Worm (Caenorhabditis elegans) whole organism, L4 larva: Measurements from ENCODE around the gene ran-3.

Source experiments
- D1046.2 ChIP-seq: fragments of 200-800 bp; sonication (Bioruptor generic); IDR thresholded peaks from 2 replicates; pipeline ENCODE4 v1.3.6; 2022; ENCODE audit warnings: missing genetic modification characterization, missing compliant biosample characterization
- F26F4.8 ChIP-seq: fragments of 200-800 bp; sonication (Bioruptor generic); conservative IDR thresholded peaks from 2 replicates; pipeline ENCODE4 v1.3.6; 2022; ENCODE audit warnings: missing genetic modification characterization, missing compliant biosample characterization
- F37D6.2 ChIP-seq: sonication (generic microtip); optimal IDR thresholded peaks from 2 replicates; lab custom pipeline; 2016; ENCODE audit warnings: mild to moderate bottlenecking, missing genetic modification characterization, missing compliant biosample characterization
- F44E2.7 ChIP-seq: fragments of 200-800 bp; sonication (Bioruptor generic); IDR thresholded peaks from 2 replicates; pipeline ENCODE4 v2.1.2; 2022; ENCODE audit warnings: missing genetic modification characterization, missing compliant biosample characterization
- R02D3.7 ChIP-seq: fragments of 150-350 bp; sonication (generic microtip); optimal IDR thresholded peaks from 3 replicates; lab custom pipeline; 2014; ENCODE audit warnings: missing biosample characterization, missing genetic modification characterization
- Y105C5A.15 ChIP-seq: fragments of 200-800 bp; sonication (Bioruptor generic); IDR thresholded peaks from 2 replicates; pipeline ENCODE4 v1.3.6; 2022; ENCODE audit warnings: missing genetic modification characterization, missing compliant biosample characterization
- Y75B8A.6 ChIP-seq: fragments of 200-800 bp; sonication (Bioruptor generic); IDR thresholded peaks from 2 replicates; pipeline ENCODE4 v1.3.6; 2022; ENCODE audit warnings: missing genetic modification reagents, missing genetic modification characterization, missing compliant biosample characterization
- ceh-44 ChIP-seq: fragments of 200-800 bp; sonication (Bioruptor generic); IDR thresholded peaks from 2 replicates; pipeline ENCODE4 v1.3.6; 2022; ENCODE audit warnings: missing genetic modification reagents, missing genetic modification characterization, missing compliant biosample characterization
- ces-1 ChIP-seq: fragments of 150-350 bp; sonication (generic microtip); optimal IDR thresholded peaks from 4 replicates; lab custom pipeline; 2014; ENCODE audit warnings: missing biosample characterization, missing genetic modification reagents, missing genetic modification characterization
- cey-2 ChIP-seq: sonication (generic microtip); optimal IDR thresholded peaks from 3 replicates; lab custom pipeline; 2017; ENCODE audit warnings: missing genetic modification characterization, mild to moderate bottlenecking, missing compliant biosample characterization, antibody characterized with exemption, borderline replicate concordance; ENCODE audit not compliant: insufficient read depth
- ctbp-1 ChIP-seq: fragments of 200-800 bp; sonication (Bioruptor generic); IDR thresholded peaks from 2 replicates; pipeline ENCODE4 v1.3.6; 2022; ENCODE audit warnings: missing genetic modification reagents, missing genetic modification characterization, missing compliant biosample characterization
- daf-16 ChIP-seq, 3 experiments: sonication (generic microtip); optimal IDR thresholded peaks; 2 replicates each; lab custom pipeline; 2016 to 2017; ENCODE audit warnings: missing genetic modification characterization in 3 of 3, missing genetic modification reagents in 3 of 3, mild to moderate bottlenecking in 2 of 3, missing compliant biosample characterization in 2 of 3, missing biosample characterization in 1 of 3, moderate library complexity in 1 of 3
- dpl-1 ChIP-seq: fragments of 150-350 bp; optimal IDR thresholded peaks from 2 replicates; lab custom pipeline; 2014; ENCODE audit warnings: missing biosample characterization, missing genetic modification reagents, missing genetic modification characterization
- duxl-1 ChIP-seq: sonication (generic microtip); optimal IDR thresholded peaks from 2 replicates; lab custom pipeline; 2016; ENCODE audit warnings: mild to moderate bottlenecking, missing genetic modification characterization, moderate library complexity, missing compliant biosample characterization; ENCODE audit not compliant: poor library complexity
- dve-1 ChIP-seq: sonication (generic microtip); optimal IDR thresholded peaks from 2 replicates; lab custom pipeline; 2017; ENCODE audit warnings: antibody characterized with exemption, mild to moderate bottlenecking, missing genetic modification characterization, missing compliant biosample characterization; ENCODE audit not compliant: insufficient read depth
- fkh-10 ChIP-seq: fragments of 150-350 bp; optimal IDR thresholded peaks from 2 replicates; lab custom pipeline; 2014; ENCODE audit warnings: missing biosample characterization, missing genetic modification reagents, missing genetic modification characterization
- hif-1 ChIP-seq, 2 experiments: sonication (generic microtip); optimal IDR thresholded peaks; 2 replicates each; lab custom pipeline; 2016 to 2017; ENCODE audit warnings: missing compliant biosample characterization in 2 of 2, missing genetic modification characterization in 2 of 2, missing genetic modification reagents in 2 of 2, missing genotype in 2 of 2, mild to moderate bottlenecking in 1 of 2
- hlh-11 ChIP-seq: fragments of 200-800 bp; sonication (Bioruptor generic); optimal IDR thresholded peaks from 2 replicates; lab custom pipeline; 2018; ENCODE audit warnings: mild to moderate bottlenecking, missing genetic modification characterization, missing compliant biosample characterization
- jun-1 ChIP-seq: fragments of 150-350 bp; optimal IDR thresholded peaks from 2 replicates; lab custom pipeline; 2014; ENCODE audit warnings: missing biosample characterization, missing genetic modification reagents, missing genetic modification characterization
- lin-38 ChIP-seq: fragments of 200-800 bp; sonication (Bioruptor generic); IDR thresholded peaks from 2 replicates; pipeline ENCODE4 v1.3.6; 2022; ENCODE audit warnings: missing genetic modification reagents, missing genetic modification characterization, missing compliant biosample characterization
- lin-39 ChIP-seq: fragments of 150-350 bp; optimal IDR thresholded peaks from 2 replicates; lab custom pipeline; 2014; ENCODE audit warnings: missing biosample characterization, missing genetic modification reagents, missing genetic modification characterization
- lsy-2 ChIP-seq, 2 experiments: fragments of 150-350 bp in 1 of 2; sonication (generic microtip) in 1 of 2; optimal IDR thresholded peaks; 2 replicates each; lab custom pipeline; 2014 to 2017; ENCODE audit warnings: missing biosample characterization in 2 of 2, missing genetic modification characterization in 2 of 2
- madf-9 ChIP-seq: fragments of 200-800 bp; sonication (Bioruptor generic); conservative IDR thresholded peaks from 2 replicates; pipeline ENCODE4 v1.3.6; 2022; ENCODE audit warnings: missing genetic modification reagents, missing genetic modification characterization, missing compliant biosample characterization
- mep-1 ChIP-seq: fragments of 150-350 bp; sonication (generic microtip); optimal IDR thresholded peaks from 3 replicates; lab custom pipeline; 2014; ENCODE audit warnings: missing biosample characterization, missing genetic modification characterization
- mes-2 ChIP-seq: sonication (generic microtip); optimal IDR thresholded peaks from 2 replicates; lab custom pipeline; 2016; ENCODE audit warnings: missing genotype, mild to moderate bottlenecking, missing genetic modification characterization, missing compliant biosample characterization; ENCODE audit not compliant: poor library complexity, severe bottlenecking
- mxl-2 ChIP-seq: fragments of 200-800 bp; sonication (Bioruptor generic); conservative IDR thresholded peaks from 2 replicates; pipeline ENCODE4 v1.3.6; 2022; ENCODE audit warnings: missing genetic modification reagents, missing genetic modification characterization, missing compliant biosample characterization
- nhr-10 ChIP-seq: fragments of 150-350 bp; optimal IDR thresholded peaks from 2 replicates; lab custom pipeline; 2014; ENCODE audit warnings: missing biosample characterization, missing genetic modification characterization
- nhr-77 ChIP-seq: fragments of 150-350 bp; optimal IDR thresholded peaks from 2 replicates; lab custom pipeline; 2014; ENCODE audit warnings: missing biosample characterization, missing genetic modification characterization
- pqm-1 ChIP-seq: sonication (generic microtip); optimal IDR thresholded peaks from 2 replicates; lab custom pipeline; 2017; ENCODE audit warnings: missing biosample characterization, missing genetic modification characterization
- rbr-2 ChIP-seq: sonication (generic microtip); optimal IDR thresholded peaks from 2 replicates; lab custom pipeline; 2016; ENCODE audit warnings: missing genotype, missing genetic modification characterization, missing compliant biosample characterization
- spr-1 ChIP-seq: sonication (generic microtip); optimal IDR thresholded peaks from 2 replicates; lab custom pipeline; 2016; ENCODE audit warnings: mild to moderate bottlenecking, missing genetic modification characterization, missing compliant biosample characterization
- tra-1 ChIP-seq: fragments of 200-800 bp; sonication (Bioruptor generic); IDR thresholded peaks from 2 replicates; pipeline ENCODE4 v1.3.6; 2022; ENCODE audit warnings: missing genetic modification reagents, missing genetic modification characterization, missing compliant biosample characterization
- unc-62 ChIP-seq, 3 experiments: fragments of 150-350 bp in 1 of 3; sonication (generic microtip); optimal IDR thresholded peaks in 2 of 3; peaks in 1 of 3; 1 replicate in 1 of 3; 2 replicates in 2 of 3; lab custom pipeline; 2014 to 2017; ENCODE audit warnings: missing biosample characterization in 3 of 3, missing genetic modification characterization in 3 of 3, missing genetic modification reagents in 3 of 3, missing genotype in 1 of 3
- zfp-2 ChIP-seq: sonication (generic microtip); optimal IDR thresholded peaks from 2 replicates; lab custom pipeline; 2016; ENCODE audit warnings: mild to moderate bottlenecking, missing genetic modification characterization, missing compliant biosample characterization

The ran-3 gene

DNA sequence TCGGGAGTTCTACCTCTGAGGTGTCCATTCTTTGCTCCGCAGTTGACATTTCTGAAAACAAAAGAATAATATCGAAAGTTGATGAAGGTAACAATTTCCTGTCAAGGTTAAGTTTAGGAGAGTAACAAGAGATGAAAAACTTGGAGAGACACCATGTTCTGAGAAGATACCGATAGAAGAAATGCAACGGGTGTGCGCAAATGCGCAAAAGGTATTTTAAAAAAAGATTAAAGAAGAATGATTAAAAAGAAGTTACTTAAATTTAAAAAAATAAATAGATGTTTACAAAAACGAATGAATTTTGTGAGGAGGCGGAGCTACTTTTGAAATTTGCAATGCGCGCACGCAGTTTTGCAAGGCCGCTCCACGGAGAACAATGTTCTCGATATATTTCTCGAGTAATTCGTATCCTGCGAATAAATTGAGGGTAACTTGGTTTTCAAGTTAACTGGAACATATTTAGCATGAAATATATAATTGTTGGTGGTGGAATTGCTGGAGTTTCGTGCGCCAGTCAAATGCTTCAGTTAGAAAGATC is at the start of gene ran-3, which contains the start of gene C26D10.3:
Gene ran-3 (minus strand): TSS at position 51 of the 538 bp plus-strand sequence.
Gene C26D10.3 (plus strand): TSS at position 385 of the 538 bp plus-strand sequence.
- peak; percentile 69 for TF ChIP-seq dpl-1
- TF ChIP-seq mes-2, result peak; percentile 91
- no peak for TF ChIP-seq daf-16 (GFP tag; optimal IDR thresholded peaks at IDR 0.05; lab: Kevin White, UChicago)
- peak; percentile 62 for TF ChIP-seq daf-16 (tag; optimal IDR thresholded peaks at IDR 0.05; lab: Kevin White, UChicago)
- peak; percentile 21 for TF ChIP-seq dve-1 (tag; lab: Kevin White, UChicago)
- TF ChIP-seq hif-1 (tag; optimal IDR thresholded peaks at IDR 0.05; lab: Kevin White, UChicago), result peak in 1 of 2 experiments; percentile 13
- TF ChIP-seq lsy-2 (tag; optimal IDR thresholded peaks at IDR 0.05; lab: Kevin White, UChicago), result peak in 1 of 2 experiments; percentile 58
- TF ChIP-seq rbr-2 (tag; lab: Kevin White, UChicago), result peak; percentile 17
- no peak for TF ChIP-seq ctbp-1
- TF ChIP-seq mep-1, result peak; percentile 42
- no peak for TF ChIP-seq mxl-2
- peak; percentile 51; the same call in 1 of the 2 replicates for TF ChIP-seq lin-38 (GFP tag; lab: Robert Waterston, UW)

ce11 chrII:8370194-8370593 is 45.3 kb upstream of the ran-3 start:
- no peak for TF ChIP-seq ces-1 (GFP tag; lab: Kevin White, UChicago)
- peak; percentile 58 for TF ChIP-seq fkh-10
- no peak for TF ChIP-seq R02D3.7 (tag; lab: Kevin White, UChicago)
- no peak for TF ChIP-seq F26F4.8
- TF ChIP-seq, all 104 proteins: peak for 1

- TF ChIP-seq nhr-77 (tag; lab: Kevin White, UChicago) (no peak), ceh-44 (GFP tag; lab: Robert Waterston, UW) (no peak), fkh-10 (no peak), lin-39 (tag; lab: Kevin White, UChicago) (no peak), F44E2.7 (GFP tag; lab: Robert Waterston, UW) (no peak), cey-2 (tag; lab: Kevin White, UChicago) (no peak), pqm-1 (tag; lab: Kevin White, UChicago) (no peak), Y75B8A.6 (GFP tag; lab: Robert Waterston, UW) (no peak), F37D6.2 (tag; lab: Kevin White, UChicago) (no peak), hlh-11 (tag; lab: Kevin White, UChicago) (no peak), D1046.2 (GFP tag; lab: Robert Waterston, UW) (no peak), nhr-10 (tag; lab: Kevin White, UChicago) (no peak), tra-1 (GFP tag; lab: Robert Waterston, UW) (no peak), ctbp-1 (no peak), duxl-1 (no peak), zfp-2 (no peak), madf-9 (no peak), jun-1 (tag; lab: Kevin White, UChicago) (no peak)
These were observed 44.2 kb upstream of the ran-3 start, which contains the start of gene amt-3 for ce11 chrII:8369059-8369458. Gene amt-3 (minus strand): TSS chrII:8369159.

DNA sequence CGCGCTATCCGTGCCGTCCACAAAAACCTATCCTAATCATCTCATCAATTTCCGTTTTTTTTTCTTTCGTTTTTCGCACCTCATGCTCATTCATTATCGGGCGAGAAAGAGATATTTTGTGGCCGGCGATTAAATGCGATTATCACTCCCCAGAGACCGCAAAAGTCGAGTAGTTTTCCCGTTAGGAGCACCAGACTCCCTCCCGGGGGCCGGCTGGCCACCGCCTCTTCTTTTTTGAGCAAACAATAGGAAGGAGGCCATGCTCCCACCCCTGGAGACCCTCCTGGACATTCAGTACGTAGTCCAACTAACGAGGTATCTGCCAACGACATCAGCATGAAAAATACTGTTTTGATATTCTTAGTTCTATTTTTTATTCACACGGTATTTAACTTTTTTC is 35.6 kb upstream of the ran-3 start, which contains the start of gene M195.2:
Gene M195.2 (plus strand): TSS at position 301 of the 400 bp plus-strand sequence.
- TF ChIP-seq spr-1 (tag; lab: Kevin White, UChicago) (no peak), unc-62 (GFP tag; optimal IDR thresholded peaks at IDR 0.05 in 1 of 2; lab: Kevin White, UChicago) (peak in 1 of 2 experiments; percentile 60), unc-62 (tag; optimal IDR thresholded peaks at IDR 0.05; lab: Kevin White, UChicago) (no peak), Y105C5A.15 (GFP tag; lab: Robert Waterston, UW) (no peak), zfp-2 (no peak)
